Worm (Caenorhabditis elegans) whole organism, L1 larva: ENCODE data around the gene npr-10.
A peak's percentile ranks its signal among the peaks of the same experiment; 100 is the strongest.

Experiments
- C34B4.2 ChIP-seq: sonication (generic microtip); optimal IDR thresholded peaks from 2 replicates; lab custom pipeline; 2017; ENCODE audit warnings: mild to moderate bottlenecking, missing genetic modification characterization, missing compliant biosample characterization
- F16B12.6 ChIP-seq: fragments of 150-350 bp; optimal IDR thresholded peaks from 2 replicates; lab custom pipeline; 2014; ENCODE audit warnings: missing biosample characterization, missing genetic modification characterization
- Y116A8C.19 ChIP-seq: sonication (generic microtip); optimal IDR thresholded peaks from 2 replicates; lab custom pipeline; 2016; ENCODE audit warnings: missing compliant biosample characterization, missing genetic modification characterization, borderline replicate concordance
- alr-1 ChIP-seq: fragments of 200-800 bp; sonication (Bioruptor generic); optimal IDR thresholded peaks from 2 replicates; lab custom pipeline; 2018; ENCODE audit warnings: borderline replicate concordance, mild to moderate bottlenecking, missing genetic modification characterization, missing compliant biosample characterization
- aly-2 ChIP-seq: fragments of 150-350 bp; optimal IDR thresholded peaks from 2 replicates; lab custom pipeline; 2014; ENCODE audit warnings: missing biosample characterization, missing genetic modification characterization
- ama-1 ChIP-seq: fragments of 150-350 bp; optimal IDR thresholded peaks from 2 replicates; lab custom pipeline; 2014
- ceh-63 ChIP-seq: fragments of 200-800 bp; sonication (Bioruptor generic); optimal IDR thresholded peaks from 2 replicates; lab custom pipeline; 2018; ENCODE audit warnings: mild to moderate bottlenecking, missing genetic modification characterization, missing compliant biosample characterization
- ceh-8 ChIP-seq: fragments of 200-800 bp; sonication (Bioruptor generic); optimal IDR thresholded peaks from 2 replicates; lab custom pipeline; 2018; ENCODE audit warnings: mild to moderate bottlenecking, missing genetic modification characterization, moderate library complexity, missing compliant biosample characterization
- ceh-82 ChIP-seq, 3 experiments: fragments of 150-350 bp in 1 of 3; sonication (generic microtip) in 2 of 3; optimal IDR thresholded peaks; 2 replicates each; lab custom pipeline; 2014 to 2017; ENCODE audit warnings: missing biosample characterization in 3 of 3, missing genetic modification characterization in 3 of 3
- ces-1 ChIP-seq: fragments of 150-350 bp; optimal IDR thresholded peaks from 2 replicates; lab custom pipeline; 2014; ENCODE audit warnings: missing biosample characterization, missing genetic modification reagents, missing genetic modification characterization
- efl-3 ChIP-seq: fragments of 200-800 bp; sonication (Bioruptor generic); optimal IDR thresholded peaks from 2 replicates; lab custom pipeline; 2018; ENCODE audit warnings: mild to moderate bottlenecking, missing genetic modification characterization, missing compliant biosample characterization
- egl-27 ChIP-seq, 2 experiments: fragments of 150-350 bp in 1 of 2; sonication (generic microtip); optimal IDR thresholded peaks; 3 replicates each; lab custom pipeline; 2017 to 2018; ENCODE audit warnings: missing biosample characterization in 2 of 2, missing genetic modification characterization in 2 of 2, missing genetic modification reagents in 2 of 2
- fkh-10 ChIP-seq: sonication (generic microtip); optimal IDR thresholded peaks from 2 replicates; lab custom pipeline; 2017; ENCODE audit warnings: missing biosample characterization, missing genetic modification reagents, missing genetic modification characterization
- fkh-4 ChIP-seq: sonication (generic microtip); optimal IDR thresholded peaks from 2 replicates; lab custom pipeline; 2016; ENCODE audit warnings: missing compliant biosample characterization, missing genetic modification characterization, borderline replicate concordance
- fkh-8 ChIP-seq: sonication (generic microtip); optimal IDR thresholded peaks from 2 replicates; lab custom pipeline; 2016; ENCODE audit warnings: mild to moderate bottlenecking, missing genetic modification characterization, missing compliant biosample characterization
- fos-1 ChIP-seq: fragments of 150-350 bp; optimal IDR thresholded peaks from 2 replicates; lab custom pipeline; 2014; ENCODE audit warnings: missing biosample characterization, missing genetic modification characterization
- hlh-4 ChIP-seq: sonication (generic microtip); optimal IDR thresholded peaks from 2 replicates; lab custom pipeline; 2016; ENCODE audit warnings: mild to moderate bottlenecking, missing genetic modification characterization, missing compliant biosample characterization
- irx-1 ChIP-seq: sonication (generic microtip); optimal IDR thresholded peaks from 2 replicates; lab custom pipeline; 2016; ENCODE audit warnings: missing genetic modification characterization, missing compliant biosample characterization
- isw-1 ChIP-seq: fragments of 200-800 bp; sonication (Bioruptor generic); IDR thresholded peaks from 2 replicates; pipeline ENCODE4 v1.3.6; 2022; ENCODE audit warnings: missing genetic modification characterization, missing compliant biosample characterization
- jun-1 ChIP-seq: fragments of 150-350 bp; optimal IDR thresholded peaks from 2 replicates; lab custom pipeline; 2014; ENCODE audit warnings: missing biosample characterization, missing genetic modification reagents, missing genetic modification characterization
- lin-13 ChIP-seq: fragments of 150-350 bp; optimal IDR thresholded peaks from 2 replicates; lab custom pipeline; 2014; ENCODE audit warnings: missing biosample characterization, missing genetic modification reagents, missing genetic modification characterization
- lin-14 ChIP-seq: fragments of 200-800 bp; sonication (Bioruptor generic); optimal IDR thresholded peaks from 2 replicates; lab custom pipeline; 2018; ENCODE audit warnings: mild to moderate bottlenecking, missing genetic modification characterization, moderate library complexity, missing compliant biosample characterization
- lin-15B ChIP-seq: fragments of 150-350 bp; sonication (generic microtip); optimal IDR thresholded peaks from 3 replicates; lab custom pipeline; 2014; ENCODE audit warnings: missing biosample characterization, missing genetic modification characterization
- lin-35 ChIP-seq, 2 experiments: fragments of 150-350 bp; optimal IDR thresholded peaks; 2 replicates each; lab custom pipeline; 2014; ENCODE audit warnings: missing biosample characterization in 2 of 2, missing genetic modification characterization in 2 of 2, missing genetic modification reagents in 2 of 2
- lir-3 ChIP-seq: sonication (generic microtip); optimal IDR thresholded peaks from 2 replicates; lab custom pipeline; 2016; ENCODE audit warnings: mild to moderate bottlenecking, missing genetic modification characterization, moderate library complexity, missing compliant biosample characterization; ENCODE audit not compliant: poor library complexity
- lsy-2 ChIP-seq, 2 experiments: fragments of 150-350 bp; optimal IDR thresholded peaks; 2 replicates each; lab custom pipeline; 2014; ENCODE audit warnings: missing biosample characterization in 2 of 2, missing genetic modification characterization in 2 of 2
- mab-9 ChIP-seq: fragments of 200-800 bp; sonication (Bioruptor generic); IDR thresholded peaks from 2 replicates; pipeline ENCODE4 v1.3.6; 2022; ENCODE audit warnings: missing genetic modification reagents, missing genetic modification characterization, missing compliant biosample characterization
- mdl-1 ChIP-seq, 2 experiments: fragments of 150-350 bp; optimal IDR thresholded peaks; 2 replicates each; lab custom pipeline; 2014 to 2017; ENCODE audit warnings: missing biosample characterization in 2 of 2, missing genetic modification characterization in 2 of 2, inconsistent platforms in 1 of 2
- mef-2 ChIP-seq: fragments of 150-350 bp; optimal IDR thresholded peaks from 2 replicates; lab custom pipeline; 2014; ENCODE audit warnings: missing biosample characterization, missing genetic modification characterization
- mep-1 ChIP-seq: fragments of 150-350 bp; optimal IDR thresholded peaks from 2 replicates; lab custom pipeline; 2014; ENCODE audit warnings: missing biosample characterization, missing genetic modification characterization
- nhr-11 ChIP-seq: fragments of 150-350 bp; optimal IDR thresholded peaks from 2 replicates; lab custom pipeline; 2014; ENCODE audit warnings: missing biosample characterization, missing genetic modification characterization
- nhr-12 ChIP-seq: sonication (generic microtip); optimal IDR thresholded peaks from 2 replicates; lab custom pipeline; 2017; ENCODE audit warnings: missing biosample characterization, missing genetic modification characterization
- nhr-20 ChIP-seq: sonication (generic microtip); optimal IDR thresholded peaks from 2 replicates; lab custom pipeline; 2016; ENCODE audit warnings: mild to moderate bottlenecking, missing genetic modification characterization, missing compliant biosample characterization
- nhr-237 ChIP-seq: fragments of 150-350 bp; optimal IDR thresholded peaks from 2 replicates; lab custom pipeline; 2014; ENCODE audit warnings: missing biosample characterization, missing genetic modification characterization
- nhr-28 ChIP-seq: fragments of 150-350 bp; optimal IDR thresholded peaks from 2 replicates; lab custom pipeline; 2014; ENCODE audit warnings: missing biosample characterization, missing genetic modification characterization
- nhr-71 ChIP-seq: sonication (generic microtip); optimal IDR thresholded peaks from 2 replicates; lab custom pipeline; 2016; ENCODE audit warnings: mild to moderate bottlenecking, missing genetic modification characterization, moderate library complexity, missing compliant biosample characterization
- nhr-76 ChIP-seq: sonication (generic microtip); optimal IDR thresholded peaks from 2 replicates; lab custom pipeline; 2017; ENCODE audit warnings: missing biosample characterization, missing genetic modification characterization
- nhr-77 ChIP-seq: fragments of 150-350 bp; optimal IDR thresholded peaks from 2 replicates; lab custom pipeline; 2014; ENCODE audit warnings: missing biosample characterization, missing genetic modification characterization
- nhr-85 ChIP-seq: sonication (generic microtip); peaks from one replicate; lab custom pipeline; 2016; ENCODE audit warnings: missing genetic modification characterization, inconsistent platforms, missing compliant biosample characterization
- nhr-90 ChIP-seq: sonication (generic microtip); optimal IDR thresholded peaks from 2 replicates; lab custom pipeline; 2016; ENCODE audit warnings: mild to moderate bottlenecking, missing genetic modification characterization, missing compliant biosample characterization; ENCODE audit not compliant: poor library complexity
- pag-3 ChIP-seq: sonication (generic microtip); optimal IDR thresholded peaks from 2 replicates; lab custom pipeline; 2017; ENCODE audit warnings: missing genetic modification characterization, mild to moderate bottlenecking, missing compliant biosample characterization, antibody characterized with exemption, borderline replicate concordance; ENCODE audit not compliant: insufficient read depth
- pax-3 ChIP-seq: fragments of 200-800 bp; sonication (Bioruptor generic); optimal IDR thresholded peaks from 2 replicates; lab custom pipeline; 2018; ENCODE audit warnings: mild to moderate bottlenecking, missing genetic modification characterization, moderate library complexity, missing compliant biosample characterization
- pqm-1 ChIP-seq: sonication (generic microtip); optimal IDR thresholded peaks from 3 replicates; lab custom pipeline; 2017; ENCODE audit warnings: missing biosample characterization, missing genetic modification characterization
- snpc-4 ChIP-seq: fragments of 150-350 bp; optimal IDR thresholded peaks from 2 replicates; lab custom pipeline; 2014; ENCODE audit warnings: missing biosample characterization, missing genetic modification characterization
- snu-23 ChIP-seq: sonication (generic microtip); optimal IDR thresholded peaks from 2 replicates; lab custom pipeline; 2016; ENCODE audit warnings: missing genetic modification characterization, missing compliant biosample characterization
- sptf-1 ChIP-seq: fragments of 150-350 bp; optimal IDR thresholded peaks from 2 replicates; lab custom pipeline; 2014; ENCODE audit warnings: missing biosample characterization, missing genetic modification characterization
- swsn-7 ChIP-seq: sonication (generic microtip); optimal IDR thresholded peaks from 2 replicates; lab custom pipeline; 2016; ENCODE audit warnings: missing genetic modification characterization, missing compliant biosample characterization
- tbx-2 ChIP-seq: sonication (generic microtip); optimal IDR thresholded peaks from 2 replicates; lab custom pipeline; 2016; ENCODE audit warnings: missing genetic modification characterization, missing compliant biosample characterization
- tlp-1 ChIP-seq: fragments of 150-350 bp; optimal IDR thresholded peaks from 2 replicates; lab custom pipeline; 2014; ENCODE audit warnings: missing biosample characterization, missing genetic modification characterization
- unc-130 ChIP-seq: fragments of 150-350 bp; optimal IDR thresholded peaks from 2 replicates; lab custom pipeline; 2017; ENCODE audit warnings: missing biosample characterization, missing genetic modification characterization, inconsistent platforms
- unc-62 ChIP-seq: fragments of 150-350 bp; optimal IDR thresholded peaks from 2 replicates; lab custom pipeline; 2014; ENCODE audit warnings: missing biosample characterization, missing genetic modification reagents, missing genetic modification characterization
- zag-1 ChIP-seq: fragments of 150-350 bp; optimal IDR thresholded peaks from 2 replicates; lab custom pipeline; 2014; ENCODE audit warnings: missing biosample characterization, missing genetic modification characterization
- zip-4 ChIP-seq: fragments of 200-800 bp; sonication (Bioruptor generic); optimal IDR thresholded peaks from 2 replicates; lab custom pipeline; 2018; ENCODE audit warnings: mild to moderate bottlenecking, missing genetic modification characterization, moderate library complexity, missing compliant biosample characterization
- ztf-4 ChIP-seq: fragments of 150-350 bp; optimal IDR thresholded peaks from 2 replicates; lab custom pipeline; 2014; ENCODE audit warnings: missing biosample characterization, missing genetic modification characterization

The npr-10 gene

ce11 chrX:13009645-13010044, 22.9 kb downstream of the npr-10 start (continued):
- TF ChIP-seq C34B4.2 (tag; lab: Kevin White, UChicago) (no peak), tlp-1 (no peak), nhr-20 (tag; lab: Kevin White, UChicago) (peak; percentile 64), swsn-7 (tag; lab: Kevin White, UChicago) (peak; percentile 28), ceh-82 (tag; optimal IDR thresholded peaks at IDR 0.05; lab: Kevin White, UChicago) (no peak), nhr-11 (tag; lab: Kevin White, UChicago) (no peak), snpc-4 (tag; lab: Kevin White, UChicago) (no peak), mab-9 (GFP tag; lab: Robert Waterston, UW) (no peak), mep-1 (tag; lab: Kevin White, UChicago) (peak; percentile 70), unc-130 (tag; lab: Kevin White, UChicago) (no peak), fkh-8 (tag; lab: Kevin White, UChicago) (no peak), lin-14 (GFP tag; lab: Kevin White, UChicago) (peak; percentile 78), lir-3 (tag; lab: Kevin White, UChicago) (no peak), pqm-1 (tag; lab: Kevin White, UChicago) (no peak), mdl-1 (tag; optimal IDR thresholded peaks at IDR 0.05; lab: Kevin White, UChicago) (peak in 1 of 2 experiments; percentile 19), Y116A8C.19 (no peak), alr-1 (tag; lab: Kevin White, UChicago) (no peak), tbx-2 (tag; lab: Kevin White, UChicago) (no peak), aly-2 (tag; lab: Kevin White, UChicago) (no peak), nhr-76 (tag; lab: Kevin White, UChicago) (no peak), F16B12.6 (tag; lab: Kevin White, UChicago) (no peak), nhr-28 (no peak), ceh-8 (GFP tag; lab: Kevin White, UChicago) (no peak), nhr-237 (no peak), fkh-4 (tag; lab: Kevin White, UChicago) (no peak), fos-1 (tag; lab: Kevin White, UChicago) (no peak), egl-27 (tag; optimal IDR thresholded peaks at IDR 0.05; lab: Kevin White, UChicago) (no peak), unc-62 (GFP tag; lab: Kevin White, UChicago) (no peak), nhr-85 (tag; lab: Kevin White, UChicago) (peak; percentile 91), zip-4 (GFP tag; lab: Kevin White, UChicago) (no peak), lin-35 (GFP tag; optimal IDR thresholded peaks at IDR 0.05; lab: Kevin White, UChicago) (peak in 1 of 2 experiments; percentile 29), snu-23 (GFP tag; lab: Kevin White, UChicago) (peak; percentile 51), mef-2 (tag; lab: Kevin White, UChicago) (no peak), fkh-10 (GFP tag; lab: Kevin White, UChicago) (no peak), nhr-90 (tag; lab: Kevin White, UChicago) (peak; percentile 51), efl-3 (no peak), lsy-2 (tag; optimal IDR thresholded peaks at IDR 0.05; lab: Kevin White, UChicago) (peak in 1 of 2 experiments; percentile 44), sptf-1 (no peak), pax-3 (no peak), lin-15B (tag; lab: Kevin White, UChicago) (no peak), ceh-63 (GFP tag; lab: Kevin White, UChicago) (no peak), pag-3 (no peak), ztf-4 (tag; lab: Kevin White, UChicago) (no peak), jun-1 (tag; lab: Kevin White, UChicago) (no peak), ces-1 (GFP tag; lab: Kevin White, UChicago) (no peak), zag-1 (no peak), ama-1 (no peak), nhr-71 (peak; percentile 55), isw-1 (GFP tag; lab: Robert Waterston, UW) (no peak), nhr-77 (tag; lab: Kevin White, UChicago) (no peak), hlh-4 (tag; lab: Kevin White, UChicago) (no peak), lin-13 (GFP tag; lab: Kevin White, UChicago) (no peak), irx-1 (tag; lab: Kevin White, UChicago) (no peak), nhr-12 (no peak)
